Fruit fly (Drosophila melanogaster) whole organism, embryonic: ENCODE measurements around the gene RabX4.

Experiments
- ATbp ChIP-seq: fragments of 200-800 bp; sonication (Bioruptor generic); optimal IDR thresholded peaks from 2 replicates; lab custom pipeline; 2017; ENCODE audit warnings: missing biosample characterization, mild to moderate bottlenecking, missing genetic modification characterization, missing genetic modification reagents
- Bgb ChIP-seq: fragments of 200-800 bp; sonication (Bioruptor generic); IDR thresholded peaks from 2 replicates; pipeline ENCODE4 v1.3.6; 2022; ENCODE audit warnings: missing biosample characterization, missing genetic modification characterization; ENCODE audit not compliant: partially characterized antibody
- CG10959 ChIP-seq: fragments of 200-800 bp; sonication (Bioruptor generic); IDR thresholded peaks from 2 replicates; pipeline ENCODE4 v1.3.6; 2022; ENCODE audit warnings: missing biosample characterization, missing genetic modification characterization
- CG11696 ChIP-seq: fragments of 200-800 bp; sonication (Bioruptor generic); IDR thresholded peaks from 2 replicates; pipeline ENCODE4 v1.3.6; 2022; ENCODE audit warnings: missing biosample characterization, missing genetic modification characterization
- CG12104 ChIP-seq: fragments of 200-800 bp; sonication (Bioruptor generic); optimal IDR thresholded peaks from 3 replicates; lab custom pipeline; 2016; ENCODE audit warnings: missing biosample characterization, missing genetic modification characterization
- CG12219 ChIP-seq: fragments of 200-800 bp; sonication (Bioruptor generic); optimal IDR thresholded peaks from 3 replicates; lab custom pipeline; 2018; ENCODE audit warnings: missing biosample characterization, mild to moderate bottlenecking, missing genetic modification characterization
- CG12744 ChIP-seq: fragments of 200-800 bp; sonication (Bioruptor generic); optimal IDR thresholded peaks from 2 replicates; lab custom pipeline; 2016; ENCODE audit warnings: missing biosample characterization, missing genetic modification characterization
- CG13123 ChIP-seq: fragments of 200-800 bp; sonication (Bioruptor generic); optimal IDR thresholded peaks from 2 replicates; lab custom pipeline; 2016; ENCODE audit warnings: missing biosample characterization, missing genetic modification characterization
- CG14441 ChIP-seq: fragments of 200-800 bp; sonication (Bioruptor generic); IDR thresholded peaks from 2 replicates; pipeline ENCODE4 v1.3.6; 2022; ENCODE audit warnings: missing biosample characterization, missing genetic modification characterization
- CG17186 ChIP-seq: fragments of 200-800 bp; sonication (Bioruptor generic); optimal IDR thresholded peaks from 3 replicates; lab custom pipeline; 2017; ENCODE audit warnings: missing biosample characterization, missing genetic modification reagents, missing genetic modification characterization
- CG17802 ChIP-seq: fragments of 200-800 bp; sonication (Bioruptor generic); optimal IDR thresholded peaks from 2 replicates; lab custom pipeline; 2018; ENCODE audit warnings: missing biosample characterization, mild to moderate bottlenecking, missing genetic modification characterization, moderate library complexity
- CG2116 ChIP-seq: fragments of 200-800 bp; sonication (Bioruptor generic); optimal IDR thresholded peaks from 3 replicates; lab custom pipeline; 2018; ENCODE audit warnings: missing biosample characterization, mild to moderate bottlenecking, missing genetic modification characterization
- CG2875 ChIP-seq: fragments of 200-800 bp; sonication (Bioruptor generic); optimal IDR thresholded peaks from 2 replicates; lab custom pipeline; 2017; ENCODE audit warnings: missing biosample characterization, mild to moderate bottlenecking, missing genetic modification characterization, missing genetic modification reagents
- CG30403 ChIP-seq: fragments of 200-800 bp; sonication (Bioruptor generic); optimal IDR thresholded peaks from 3 replicates; lab custom pipeline; 2016; ENCODE audit warnings: missing biosample characterization, missing genetic modification characterization
- CG3163 ChIP-seq: fragments of 200-800 bp; sonication (Bioruptor generic); optimal IDR thresholded peaks from 3 replicates; lab custom pipeline; 2016; ENCODE audit warnings: missing biosample characterization, missing genetic modification characterization
- CG34224 ChIP-seq: fragments of 200-800 bp; sonication (Bioruptor generic); IDR thresholded peaks from 3 replicates; pipeline ENCODE4 v1.3.6; 2022; ENCODE audit warnings: missing biosample characterization, missing genetic modification characterization; ENCODE audit not compliant: partially characterized antibody
- CG34376 ChIP-seq: fragments of 200-800 bp; sonication (Bioruptor generic); optimal IDR thresholded peaks from 2 replicates; lab custom pipeline; 2018; ENCODE audit warnings: missing biosample characterization, mild to moderate bottlenecking, missing genetic modification characterization
- CG4707 ChIP-seq: fragments of 200-800 bp; sonication (Bioruptor generic); optimal IDR thresholded peaks from 2 replicates; lab custom pipeline; 2018; ENCODE audit warnings: missing biosample characterization, mild to moderate bottlenecking, missing genetic modification characterization, moderate library complexity
- CG5180 ChIP-seq: fragments of 200-800 bp; sonication (Bioruptor generic); optimal IDR thresholded peaks from 3 replicates; lab custom pipeline; 2017; ENCODE audit warnings: missing biosample characterization, missing genetic modification characterization, mild to moderate bottlenecking, moderate library complexity, missing genetic modification reagents
- CG6683 ChIP-seq: fragments of 200-800 bp; sonication (Bioruptor generic); optimal IDR thresholded peaks from 2 replicates; lab custom pipeline; 2017; ENCODE audit warnings: missing biosample characterization, mild to moderate bottlenecking, missing genetic modification characterization, missing genetic modification reagents
- CG6765 ChIP-seq: fragments of 200-800 bp; sonication (Bioruptor generic); optimal IDR thresholded peaks from 3 replicates; lab custom pipeline; 2017; ENCODE audit warnings: missing biosample characterization, mild to moderate bottlenecking, missing genetic modification characterization
- CG8089 ChIP-seq: fragments of 200-800 bp; sonication (Bioruptor generic); optimal IDR thresholded peaks from 3 replicates; lab custom pipeline; 2016; ENCODE audit warnings: missing biosample characterization, missing genetic modification characterization
- CG8290 ChIP-seq, 3 experiments: fragments of 200-800 bp; sonication (Bioruptor generic); optimal IDR thresholded peaks; 2 replicates each; lab custom pipeline; 2016 to 2019; ENCODE audit warnings: missing biosample characterization in 3 of 3, missing genetic modification characterization in 3 of 3, mild to moderate bottlenecking in 2 of 3, moderate library complexity in 1 of 3
- CG8924 ChIP-seq: fragments of 200-800 bp; optimal IDR thresholded peaks from 3 replicates; lab custom pipeline; 2019; ENCODE audit warnings: missing biosample characterization, mild to moderate bottlenecking, missing genetic modification characterization, moderate library complexity
- CTCF ChIP-seq: fragments of 200-800 bp; sonication (Bioruptor generic); optimal IDR thresholded peaks from 2 replicates; lab custom pipeline; 2017; ENCODE audit warnings: missing biosample characterization, mild to moderate bottlenecking, missing genetic modification characterization, moderate library complexity
- Dip2 ChIP-seq: fragments of 200-800 bp; sonication (Bioruptor generic); IDR thresholded peaks from 2 replicates; pipeline ENCODE4 v1.3.6; 2022; ENCODE audit warnings: missing biosample characterization, missing genetic modification characterization
- H15 ChIP-seq: fragments of 200-800 bp; sonication (Bioruptor generic); IDR thresholded peaks from 3 replicates; pipeline ENCODE4 v1.3.6; 2022; ENCODE audit warnings: missing biosample characterization, missing genetic modification characterization
- HLH54F ChIP-seq: fragments of 200-800 bp; sonication (Bioruptor generic); optimal IDR thresholded peaks from 3 replicates; lab custom pipeline; 2016; ENCODE audit warnings: missing biosample characterization, missing genetic modification characterization
- Meics ChIP-seq: fragments of 200-800 bp; sonication (Bioruptor generic); optimal IDR thresholded peaks from 2 replicates; lab custom pipeline; 2017; ENCODE audit warnings: missing biosample characterization, mild to moderate bottlenecking, missing genetic modification characterization
- Oli ChIP-seq: fragments of 200-800 bp; sonication (Bioruptor generic); optimal IDR thresholded peaks from 2 replicates; lab custom pipeline; 2018; ENCODE audit warnings: missing biosample characterization, mild to moderate bottlenecking, missing genetic modification characterization, moderate library complexity
- PHDP ChIP-seq: fragments of 200-800 bp; sonication (Bioruptor generic); optimal IDR thresholded peaks from 3 replicates; lab custom pipeline; 2018; ENCODE audit warnings: missing biosample characterization, mild to moderate bottlenecking, missing genetic modification characterization, moderate library complexity
- Tbp ChIP-seq: fragments of >200 bp; optimal IDR thresholded peaks from 2 replicates; lab custom pipeline; 2018; ENCODE audit warnings: missing biosample characterization, missing genetic modification characterization
- Usf ChIP-seq: fragments of 200-800 bp; sonication (Bioruptor generic); optimal IDR thresholded peaks from 2 replicates; lab custom pipeline; 2017; ENCODE audit warnings: missing genotype, missing biosample characterization, missing genetic modification characterization
- ash1 ChIP-seq: fragments of 200-800 bp; sonication (Bioruptor generic); optimal IDR thresholded peaks from 2 replicates; lab custom pipeline; 2018; ENCODE audit warnings: missing biosample characterization, mild to moderate bottlenecking, missing genetic modification characterization
- danr ChIP-seq: fragments of 200-800 bp; sonication (Bioruptor generic); IDR thresholded peaks from 2 replicates; pipeline ENCODE4 v1.3.6; 2022; ENCODE audit warnings: missing biosample characterization, missing genetic modification characterization
- fd3F ChIP-seq: fragments of 200-800 bp; sonication (Bioruptor generic); optimal IDR thresholded peaks from 2 replicates; lab custom pipeline; 2018; ENCODE audit warnings: missing biosample characterization, mild to moderate bottlenecking, missing genetic modification characterization, moderate library complexity
- gcm2 ChIP-seq: fragments of 200-800 bp; sonication (Bioruptor generic); optimal IDR thresholded peaks from 2 replicates; lab custom pipeline; 2016; ENCODE audit warnings: missing biosample characterization, missing genetic modification characterization
- ham ChIP-seq: fragments of 200-800 bp; sonication (Bioruptor generic); IDR thresholded peaks from 2 replicates; pipeline ENCODE4 v1.3.6; 2022; ENCODE audit warnings: missing biosample characterization, missing genetic modification characterization
- ind ChIP-seq: fragments of 200-800 bp; sonication (Bioruptor generic); optimal IDR thresholded peaks from 3 replicates; lab custom pipeline; 2016; ENCODE audit warnings: missing biosample characterization, missing genetic modification characterization
- jing ChIP-seq: fragments of 200-800 bp; sonication (Bioruptor generic); optimal IDR thresholded peaks from 2 replicates; lab custom pipeline; 2018; ENCODE audit warnings: missing biosample characterization, mild to moderate bottlenecking, missing genetic modification characterization
- kah ChIP-seq: fragments of 200-800 bp; sonication (Bioruptor generic); optimal IDR thresholded peaks from 2 replicates; lab custom pipeline; 2018; ENCODE audit warnings: missing biosample characterization, mild to moderate bottlenecking, missing genetic modification characterization
- lab ChIP-seq: fragments of 200-800 bp; sonication (Bioruptor generic); optimal IDR thresholded peaks from 3 replicates; lab custom pipeline; 2017; ENCODE audit warnings: missing biosample characterization, missing genetic modification characterization, mild to moderate bottlenecking, moderate library complexity, missing genetic modification reagents
- lola ChIP-seq, 3 experiments: fragments of >200 bp in 2 of 3; fragments of 200-800 bp in 1 of 3; sonication (Bioruptor generic) in 1 of 3; optimal IDR thresholded peaks; 2 replicates each; lab custom pipeline; 2017 to 2019; ENCODE audit warnings: missing biosample characterization in 3 of 3, missing genetic modification characterization in 3 of 3, mild to moderate bottlenecking in 1 of 3, moderate library complexity in 1 of 3
- psq ChIP-seq: fragments of 200-800 bp; sonication (Bioruptor generic); optimal IDR thresholded peaks from 2 replicates; lab custom pipeline; 2017; ENCODE audit warnings: missing biosample characterization, missing genetic modification characterization
- run ChIP-seq: fragments of 200-800 bp; sonication (Bioruptor generic); optimal IDR thresholded peaks from 3 replicates; lab custom pipeline; 2018; ENCODE audit warnings: missing biosample characterization, mild to moderate bottlenecking, missing genetic modification characterization
- sens-2 ChIP-seq: fragments of 200-800 bp; sonication (Bioruptor generic); IDR thresholded peaks from 2 replicates; pipeline ENCODE4 v1.3.6; 2022; ENCODE audit warnings: missing biosample characterization, missing genetic modification characterization
- sr ChIP-seq: fragments of 200-800 bp; sonication (Bioruptor generic); IDR thresholded peaks from 3 replicates; pipeline ENCODE4 v1.3.6; 2022; ENCODE audit warnings: missing biosample characterization, missing genetic modification characterization
- stc ChIP-seq: fragments of 200-800 bp; sonication (Bioruptor generic); IDR thresholded peaks from 2 replicates; pipeline ENCODE4 v1.3.6; 2022; ENCODE audit warnings: missing biosample characterization, missing genetic modification characterization

Gene RabX4

dm6 chr3R:24875939-24876842, 48.0 kb upstream of the RabX4 start, which contains the start of gene CG3744 (continued):
- TF ChIP-seq Bgb (GFP tag; lab: Robert Waterston, UW) (peak; percentile 95), CG3163 (GFP tag; lab: Kevin White, UChicago) (peak; percentile 27), Usf (peak; percentile 85), CG2116 (GFP tag; lab: Kevin White, UChicago) (peak; percentile 67), lola (GFP tag; optimal IDR thresholded peaks at IDR 0.05; lab: Kevin White, UChicago) (peak in 1 of 3 experiments; percentile 88), CG8290 (GFP tag; optimal IDR thresholded peaks at IDR 0.05; lab: Kevin White, UChicago) (peak; percentile 83), CG8290 (tag; optimal IDR thresholded peaks at IDR 0.05; lab: Kevin White, UChicago) (peak in 1 of 2 experiments; percentile 17), stc (GFP tag; lab: Robert Waterston, UW) (peak; percentile 85), H15 (peak; percentile 93), CG17802 (tag; lab: Kevin White, UChicago) (peak; percentile 45), CG6683 (GFP tag; lab: Kevin White, UChicago) (peak; percentile 76), CG13123 (peak; percentile 88), ham (GFP tag; lab: Robert Waterston, UW) (peak; percentile 52; the same call in 1 of the 2 replicates), Dip2 (0 out of 2 replicates have a peak, but pooled peaks have one; percentile 9), jing (peak; percentile 62), CG5180 (GFP tag; lab: Kevin White, UChicago) (no peak), Oli (peak; percentile 84), CG12744 (GFP tag; lab: Kevin White, UChicago) (peak; percentile 60), ind (GFP tag; lab: Kevin White, UChicago) (peak; percentile 93), CG17186 (GFP tag; lab: Kevin White, UChicago) (peak; percentile 55), danr (GFP tag; lab: Robert Waterston, UW) (peak; percentile 73), CG12104 (GFP tag; lab: Kevin White, UChicago) (peak; percentile 77), kah (GFP tag; lab: Kevin White, UChicago) (no peak), lab (peak; percentile 94), HLH54F (GFP tag; lab: Kevin White, UChicago) (peak; percentile 82), CG34224 (GFP tag; lab: Robert Waterston, UW) (peak; percentile 88), CG8924 (peak; percentile 90), gcm2 (peak; percentile 43), psq (GFP tag; lab: Kevin White, UChicago) (peak; percentile 70), Tbp (GFP tag; lab: Kevin White, UChicago) (no peak), fd3F (GFP tag; lab: Kevin White, UChicago) (peak; percentile 90), ash1 (GFP tag; lab: Kevin White, UChicago) (peak; percentile 70), sr (peak; percentile 68), CG14441 (GFP tag; lab: Robert Waterston, UW) (peak; percentile 94), sens-2 (GFP tag; lab: Robert Waterston, UW) (peak; percentile 90), CG12219 (GFP tag; lab: Kevin White, UChicago) (peak; percentile 67), CG34376 (GFP tag; lab: Kevin White, UChicago) (peak; percentile 74), CG6765 (GFP tag; lab: Kevin White, UChicago) (peak; percentile 61), CG30403 (GFP tag; lab: Kevin White, UChicago) (peak; percentile 92), Meics (GFP tag; lab: Kevin White, UChicago) (peak; percentile 93), CG2875 (GFP tag; lab: Kevin White, UChicago) (peak; percentile 74), CG10959 (GFP tag; lab: Robert Waterston, UW) (peak; percentile 88), CG4707 (GFP tag; lab: Kevin White, UChicago) (peak; percentile 11), CG11696 (peak; percentile 81), PHDP (tag; lab: Kevin White, UChicago) (peak; percentile 92), run (peak; percentile 63), ATbp (GFP tag; lab: Kevin White, UChicago) (no peak), CG8089 (GFP tag; lab: Kevin White, UChicago) (peak; percentile 64), CTCF (no peak)
